Fruit fly (Drosophila melanogaster) whole organism, embryonic: ENCODE data around the gene Or7a.

ENCODE experiments used
- Atf3 ChIP-seq: fragments of 200-800 bp; sonication (Bioruptor generic); optimal IDR thresholded peaks from 3 replicates; lab custom pipeline; 2016; ENCODE audit warnings: missing biosample characterization, missing genetic modification characterization
- Atf6 ChIP-seq: fragments of 200-800 bp; sonication (Bioruptor generic); IDR thresholded peaks from 2 replicates; pipeline ENCODE4 v1.3.6; 2022; ENCODE audit warnings: missing biosample characterization, missing genetic modification characterization
- B-H1 ChIP-seq: fragments of 200-800 bp; sonication (Bioruptor generic); IDR thresholded peaks from 3 replicates; pipeline ENCODE4 v1.3.6; 2022; ENCODE audit warnings: missing biosample characterization, missing genetic modification characterization
- Blimp-1 ChIP-seq: fragments of 200-800 bp; sonication (Bioruptor generic); optimal IDR thresholded peaks from 3 replicates; lab custom pipeline; 2018; ENCODE audit warnings: missing biosample characterization, missing genetic modification characterization, mild to moderate bottlenecking, moderate library complexity, missing genetic modification reagents
- Bteb2 ChIP-seq: fragments of 200-800 bp; sonication (Bioruptor generic); optimal IDR thresholded peaks from 2 replicates; lab custom pipeline; 2016; ENCODE audit warnings: missing biosample characterization, missing genetic modification characterization
- CG12744 ChIP-seq: fragments of 200-800 bp; sonication (Bioruptor generic); optimal IDR thresholded peaks from 2 replicates; lab custom pipeline; 2016; ENCODE audit warnings: missing biosample characterization, missing genetic modification characterization
- CG12942 ChIP-seq: fragments of 200-800 bp; sonication (Bioruptor generic); optimal IDR thresholded peaks from 3 replicates; lab custom pipeline; 2016; ENCODE audit warnings: missing biosample characterization, missing genetic modification characterization
- CG17186 ChIP-seq: fragments of 200-800 bp; sonication (Bioruptor generic); optimal IDR thresholded peaks from 3 replicates; lab custom pipeline; 2017; ENCODE audit warnings: missing biosample characterization, missing genetic modification reagents, missing genetic modification characterization
- CG17359 ChIP-seq: fragments of 200-800 bp; sonication (Bioruptor generic); optimal IDR thresholded peaks from 3 replicates; lab custom pipeline; 2018; ENCODE audit warnings: missing biosample characterization, mild to moderate bottlenecking, missing genetic modification characterization, moderate library complexity
- CG18599 ChIP-seq: fragments of 200-800 bp; sonication (Bioruptor generic); optimal IDR thresholded peaks from 3 replicates; lab custom pipeline; 2017; ENCODE audit warnings: missing biosample characterization, missing genetic modification characterization, mild to moderate bottlenecking, moderate library complexity, missing genetic modification reagents
- CG2199 ChIP-seq: fragments of 200-800 bp; sonication (Bioruptor generic); IDR thresholded peaks from 3 replicates; pipeline ENCODE4 v1.3.6; 2022; ENCODE audit warnings: missing biosample characterization, missing genetic modification characterization
- CG2678 ChIP-seq: fragments of 200-800 bp; sonication (Bioruptor generic); optimal IDR thresholded peaks from 3 replicates; lab custom pipeline; 2019; ENCODE audit warnings: missing biosample characterization, mild to moderate bottlenecking, missing genetic modification characterization, moderate library complexity
- CG4617 ChIP-seq: fragments of 200-800 bp; sonication (Bioruptor generic); optimal IDR thresholded peaks from 3 replicates; lab custom pipeline; 2016; ENCODE audit warnings: missing biosample characterization, missing genetic modification characterization, borderline replicate concordance
- CG4707 ChIP-seq: fragments of 200-800 bp; sonication (Bioruptor generic); optimal IDR thresholded peaks from 2 replicates; lab custom pipeline; 2018; ENCODE audit warnings: missing biosample characterization, mild to moderate bottlenecking, missing genetic modification characterization, moderate library complexity
- CG4820 ChIP-seq: fragments of 200-800 bp; sonication (Bioruptor generic); optimal IDR thresholded peaks from 3 replicates; lab custom pipeline; 2016; ENCODE audit warnings: missing biosample characterization, missing genetic modification characterization
- CG5180 ChIP-seq: fragments of 200-800 bp; sonication (Bioruptor generic); optimal IDR thresholded peaks from 3 replicates; lab custom pipeline; 2017; ENCODE audit warnings: missing biosample characterization, missing genetic modification characterization, mild to moderate bottlenecking, moderate library complexity, missing genetic modification reagents
- CG6254 ChIP-seq: fragments of 200-800 bp; sonication (Bioruptor generic); optimal IDR thresholded peaks from 3 replicates; lab custom pipeline; 2017; ENCODE audit warnings: mild to moderate bottlenecking, missing biosample characterization, missing genetic modification reagents, missing genetic modification characterization
- CG6654 ChIP-seq: fragments of 200-800 bp; sonication (Bioruptor generic); optimal IDR thresholded peaks from 2 replicates; lab custom pipeline; 2017; ENCODE audit warnings: missing biosample characterization, mild to moderate bottlenecking, missing genetic modification characterization
- CG6765 ChIP-seq: fragments of 200-800 bp; sonication (Bioruptor generic); optimal IDR thresholded peaks from 3 replicates; lab custom pipeline; 2017; ENCODE audit warnings: missing biosample characterization, mild to moderate bottlenecking, missing genetic modification characterization
- CG7271 ChIP-seq: fragments of 200-800 bp; sonication (Bioruptor generic); optimal IDR thresholded peaks from 2 replicates; lab custom pipeline; 2018; ENCODE audit warnings: missing biosample characterization, mild to moderate bottlenecking, missing genetic modification characterization, moderate library complexity
- CG8089 ChIP-seq: fragments of 200-800 bp; sonication (Bioruptor generic); optimal IDR thresholded peaks from 3 replicates; lab custom pipeline; 2016; ENCODE audit warnings: missing biosample characterization, missing genetic modification characterization
- CTCF ChIP-seq: fragments of 200-800 bp; sonication (Bioruptor generic); optimal IDR thresholded peaks from 2 replicates; lab custom pipeline; 2017; ENCODE audit warnings: missing biosample characterization, mild to moderate bottlenecking, missing genetic modification characterization, moderate library complexity
- D19B ChIP-seq: fragments of 200-800 bp; sonication (Bioruptor generic); optimal IDR thresholded peaks from 2 replicates; lab custom pipeline; 2017; ENCODE audit warnings: missing biosample characterization, mild to moderate bottlenecking, missing genetic modification characterization
- Drgx ChIP-seq: fragments of 200-800 bp; sonication (Bioruptor generic); IDR thresholded peaks from 2 replicates; pipeline ENCODE4 v1.3.6; 2022; ENCODE audit warnings: missing biosample characterization, missing genetic modification characterization
- H2.0 ChIP-seq: fragments of 200-800 bp; sonication (Bioruptor generic); IDR thresholded peaks from 2 replicates; pipeline ENCODE4 v1.3.6; 2022; ENCODE audit warnings: missing biosample characterization, missing genetic modification characterization
- HLH54F ChIP-seq: fragments of 200-800 bp; sonication (Bioruptor generic); optimal IDR thresholded peaks from 3 replicates; lab custom pipeline; 2016; ENCODE audit warnings: missing biosample characterization, missing genetic modification characterization
- Kr ChIP-seq: fragments of 200-800 bp; sonication (Bioruptor generic); optimal IDR thresholded peaks from 2 replicates; lab custom pipeline; 2017; ENCODE audit warnings: missing biosample characterization, mild to moderate bottlenecking, missing genetic modification characterization
- MTF-1 ChIP-seq: fragments of 200-800 bp; sonication (Bioruptor generic); optimal IDR thresholded peaks from 2 replicates; lab custom pipeline; 2018; ENCODE audit warnings: missing biosample characterization, mild to moderate bottlenecking, missing genetic modification characterization, borderline replicate concordance
- NC2α ChIP-seq: fragments of 200-800 bp; sonication (Bioruptor generic); optimal IDR thresholded peaks from 2 replicates; lab custom pipeline; 2016; ENCODE audit warnings: missing biosample characterization, missing genetic modification characterization
- Nf-YB ChIP-seq: fragments of 200-800 bp; sonication (Bioruptor generic); optimal IDR thresholded peaks from 3 replicates; lab custom pipeline; 2019; ENCODE audit warnings: missing biosample characterization, mild to moderate bottlenecking, missing genetic modification characterization, moderate library complexity
- Pdp1 ChIP-seq, 2 experiments: fragments of 200-800 bp; sonication (Bioruptor generic); optimal IDR thresholded peaks; 3 replicates each; lab custom pipeline; 2016; ENCODE audit warnings: missing biosample characterization in 2 of 2, missing genetic modification characterization in 2 of 2, mild to moderate bottlenecking in 1 of 2, moderate library complexity in 1 of 2
- Ssrp ChIP-seq: fragments of 200-800 bp; sonication (Bioruptor generic); optimal IDR thresholded peaks from 2 replicates; lab custom pipeline; 2018; ENCODE audit warnings: missing biosample characterization, mild to moderate bottlenecking, missing genetic modification characterization, moderate library complexity
- YL-1 ChIP-seq: fragments of 200-800 bp; sonication (Bioruptor generic); optimal IDR thresholded peaks from 3 replicates; lab custom pipeline; 2017; ENCODE audit warnings: missing biosample characterization, mild to moderate bottlenecking, missing genetic modification characterization
- abd-A ChIP-seq: fragments of 200-800 bp; sonication (Bioruptor generic); optimal IDR thresholded peaks from 3 replicates; lab custom pipeline; 2019; ENCODE audit warnings: missing biosample characterization, mild to moderate bottlenecking, missing genetic modification characterization, moderate library complexity
- btn ChIP-seq: fragments of 200-800 bp; sonication (Bioruptor generic); optimal IDR thresholded peaks from 2 replicates; lab custom pipeline; 2016; ENCODE audit warnings: missing biosample characterization, missing genetic modification characterization
- chif ChIP-seq, 2 experiments: fragments of 200-800 bp; sonication (Bioruptor generic); optimal IDR thresholded peaks; 3 replicates each; lab custom pipeline; 2016; ENCODE audit warnings: missing biosample characterization in 2 of 2, missing genetic modification characterization in 2 of 2
- ci ChIP-seq: fragments of 200-800 bp; sonication (Bioruptor generic); IDR thresholded peaks from 3 replicates; pipeline ENCODE4 v1.3.6; 2022; ENCODE audit warnings: missing biosample characterization, missing genetic modification characterization
- crc ChIP-seq: fragments of 200-800 bp; sonication (Bioruptor generic); optimal IDR thresholded peaks from 2 replicates; lab custom pipeline; 2016; ENCODE audit warnings: missing biosample characterization, missing genetic modification characterization
- gfzf ChIP-seq: fragments of 200-800 bp; sonication (Bioruptor generic); optimal IDR thresholded peaks from 2 replicates; lab custom pipeline; 2016; ENCODE audit warnings: missing biosample characterization, mild to moderate bottlenecking, missing genetic modification characterization, moderate library complexity
- kay ChIP-seq: fragments of 200-800 bp; sonication (Bioruptor generic); optimal IDR thresholded peaks from 2 replicates; lab custom pipeline; 2016; ENCODE audit warnings: missing biosample characterization, missing genetic modification characterization
- ken ChIP-seq: fragments of 200-800 bp; sonication (Bioruptor generic); IDR thresholded peaks from 3 replicates; pipeline ENCODE4 v1.3.6; 2022; ENCODE audit warnings: missing biosample characterization, missing genetic modification characterization
- luna ChIP-seq: fragments of 200-800 bp; sonication (Bioruptor generic); optimal IDR thresholded peaks from 2 replicates; lab custom pipeline; 2016; ENCODE audit warnings: missing biosample characterization, missing genetic modification characterization
- maf-S ChIP-seq: fragments of 200-800 bp; sonication (Bioruptor generic); optimal IDR thresholded peaks from 2 replicates; lab custom pipeline; 2016; ENCODE audit warnings: missing biosample characterization, missing genetic modification characterization
- odd ChIP-seq: fragments of 200-800 bp; sonication (Bioruptor generic); optimal IDR thresholded peaks from 2 replicates; lab custom pipeline; 2017; ENCODE audit warnings: missing biosample characterization, mild to moderate bottlenecking, missing genetic modification characterization
- pan ChIP-seq, 4 experiments: fragments of >200 bp in 3 of 4; fragments of 200-800 bp in 1 of 4; sonication (Bioruptor generic) in 1 of 4; optimal IDR thresholded peaks in 3 of 4; IDR thresholded peaks in 1 of 4; 2 replicates each; pipeline versions ENCODE4 v1.3.6 to Lab custom; 2017 to 2022; ENCODE audit warnings: missing biosample characterization in 2 of 4, missing genetic modification characterization in 2 of 4, mixed read lengths in 1 of 4
- pfk ChIP-seq: fragments of 200-800 bp; sonication (Bioruptor generic); optimal IDR thresholded peaks from 2 replicates; lab custom pipeline; 2018; ENCODE audit warnings: missing biosample characterization, mild to moderate bottlenecking, missing genetic modification characterization, moderate library complexity
- sens-2 ChIP-seq: fragments of 200-800 bp; sonication (Bioruptor generic); IDR thresholded peaks from 2 replicates; pipeline ENCODE4 v1.3.6; 2022; ENCODE audit warnings: missing biosample characterization, missing genetic modification characterization
- seq ChIP-seq: fragments of 200-800 bp; sonication (Bioruptor generic); IDR thresholded peaks from 2 replicates; pipeline ENCODE4 v1.3.6; 2022; ENCODE audit warnings: missing biosample characterization, missing genetic modification characterization
- slbo ChIP-seq: fragments of 200-800 bp; sonication (Bioruptor generic); IDR thresholded peaks from 2 replicates; pipeline ENCODE4 v1.3.6; 2022; ENCODE audit warnings: missing biosample characterization, missing genetic modification characterization
- sob ChIP-seq: fragments of 200-800 bp; sonication (Bioruptor generic); IDR thresholded peaks from 2 replicates; pipeline ENCODE4 v1.3.6; 2022; ENCODE audit warnings: missing biosample characterization, missing genetic modification characterization
- trh ChIP-seq: fragments of 200-800 bp; sonication (Bioruptor generic); optimal IDR thresholded peaks from 2 replicates; lab custom pipeline; 2016; ENCODE audit warnings: missing biosample characterization, missing genetic modification characterization

Or7a gene

dm6 chrX:8157294-8157693 is 8.2 kb downstream of the Or7a start, which contains the start of the genes Traf6 and GIIIspla2 (continued):
- TF ChIP-seq CG17186 (GFP tag; lab: Kevin White, UChicago) (peak; percentile 88), Bteb2 (GFP tag; lab: Kevin White, UChicago) (peak; percentile 70), sens-2 (no peak), Atf3 (GFP tag; lab: Kevin White, UChicago) (peak; percentile 60), btn (GFP tag; lab: Kevin White, UChicago) (peak; percentile 36), odd (GFP tag; lab: Kevin White, UChicago) (no peak), MTF-1 (GFP tag; lab: Kevin White, UChicago) (no peak), CG8089 (peak; percentile 53), maf-S (peak; percentile 50), CG6654 (GFP tag; lab: Kevin White, UChicago) (peak; percentile 25), abd-A (tag; lab: Kevin White, UChicago) (no peak), Ssrp (tag; lab: Kevin White, UChicago) (peak; percentile 72), sob (peak; percentile 85), slbo (GFP tag; lab: Robert Waterston, UW) (peak; percentile 83), CG4820 (peak; percentile 42), Drgx (GFP tag; lab: Robert Waterston, UW) (peak; percentile 67), pfk (GFP tag; lab: Kevin White, UChicago) (no peak), ken (GFP tag; lab: Robert Waterston, UW) (peak; percentile 81), Blimp-1 (GFP tag; lab: Kevin White, UChicago) (no peak), trh (GFP tag; lab: Kevin White, UChicago) (no peak), B-H1 (peak; percentile 59), CG6254 (peak; percentile 43), gfzf (GFP tag; lab: Kevin White, UChicago) (peak; percentile 35), CG12942 (GFP tag; lab: Kevin White, UChicago) (peak; percentile 56), chif (GFP tag; optimal IDR thresholded peaks at IDR 0.05; lab: Kevin White, UChicago) (peak; percentile 55 to 61), CG5180 (GFP tag; lab: Kevin White, UChicago) (no peak), ci (peak; percentile 81), Nf-YB (peak; percentile 46), HLH54F (GFP tag; lab: Kevin White, UChicago) (peak; percentile 78), crc (GFP tag; lab: Kevin White, UChicago) (peak; percentile 23), CG4617 (GFP tag; lab: Kevin White, UChicago) (peak; percentile 57), pan (optimal IDR thresholded peaks at IDR 0.05; lab: Kevin White, UChicago) (no peak), pan (GFP tag; optimal IDR thresholded peaks at IDR 0.05 in 1 of 2, IDR thresholded peaks at IDR 0.05 in 1 of 2) (peak in 1 of 2 experiments; percentile 69), YL-1 (GFP tag; lab: Kevin White, UChicago) (peak; percentile 19), kay (GFP tag; lab: Kevin White, UChicago) (peak; percentile 19), CG4707 (GFP tag; lab: Kevin White, UChicago) (no peak), luna (GFP tag; lab: Kevin White, UChicago) (no peak), H2.0 (GFP tag; lab: Robert Waterston, UW) (peak; percentile 72), NC2α (GFP tag; lab: Kevin White, UChicago) (no peak), D19B (GFP tag; lab: Kevin White, UChicago) (peak; percentile 65), Pdp1 (GFP tag; optimal IDR thresholded peaks at IDR 0.05; lab: Kevin White, UChicago) (peak; percentile 54 to 67), CG7271 (tag; lab: Kevin White, UChicago) (no peak), Atf6 (GFP tag; lab: Robert Waterston, UW) (peak; percentile 73), CG18599 (GFP tag; lab: Kevin White, UChicago) (peak; percentile 84), CG6765 (peak; percentile 30), CG2199 (GFP tag; lab: Robert Waterston, UW) (peak; percentile 68; the same call in 1 of the 3 replicates), CG12744 (GFP tag; lab: Kevin White, UChicago) (peak; percentile 14), CG17359 (tag; lab: Kevin White, UChicago) (peak; percentile 60), Kr (GFP tag; lab: Kevin White, UChicago) (no peak), seq (GFP tag; lab: Robert Waterston, UW) (peak; percentile 56), CTCF (GFP tag; lab: Kevin White, UChicago) (peak; percentile 20), CG2678 (tag; lab: Kevin White, UChicago) (no peak)
